Fruit fly (Drosophila melanogaster): ENCODE measurements around the gene CG11608.

CG11608 gene

dm6 chr3R:12676160-12676559, 37.9 kb downstream of the CG11608 start, which contains the start of gene CG43630:
CG43630 (minus strand) TSS chr3R:12676260.
- no peak for TF ChIP-seq usp (GFP tag; optimal IDR thresholded peaks at IDR 0.05)
- no peak for TF ChIP-seq jim (GFP tag; optimal IDR thresholded peaks at IDR 0.05)
- TF ChIP-seq Jra (GFP tag; optimal IDR thresholded peaks at IDR 0.05): no peak
- no peak for TF ChIP-seq Sp1 (GFP tag; optimal IDR thresholded peaks at IDR 0.05)
- TF ChIP-seq CG9705 (GFP tag; optimal IDR thresholded peaks at IDR 0.05): no peak
- no peak for TF ChIP-seq HLH106 (tag; optimal IDR thresholded peaks at IDR 0.05)
- TF ChIP-seq tai (GFP tag; optimal IDR thresholded peaks at IDR 0.05): no peak
- no peak for TF ChIP-seq OdsH (GFP tag; optimal IDR thresholded peaks at IDR 0.05)
- no peak for TF ChIP-seq psq (GFP tag; optimal IDR thresholded peaks at IDR 0.05)
- TF ChIP-seq rgr (GFP tag; optimal IDR thresholded peaks at IDR 0.05): no peak
- no peak for TF ChIP-seq ey (GFP tag; optimal IDR thresholded peaks at IDR 0.05)
- TF ChIP-seq Vsx2 (GFP tag; optimal IDR thresholded peaks at IDR 0.05; ENCODE audit: partially characterized antibody): no peak
- no peak for TF ChIP-seq CG32264 (GFP tag; optimal IDR thresholded peaks at IDR 0.05)
- no peak for TF ChIP-seq fru (GFP tag; optimal IDR thresholded peaks at IDR 0.05)
- TF ChIP-seq Hr78 (GFP tag; optimal IDR thresholded peaks at IDR 0.05): no peak
- TF ChIP-seq h (GFP tag; optimal IDR thresholded peaks at IDR 0.05): no peak
- TF ChIP-seq Hr83 (GFP tag; optimal IDR thresholded peaks at IDR 0.05; ENCODE audit: poor library complexity, severe bottlenecking): no peak

dm6 chr3R:12678850-12679249, 40.6 kb downstream of the CG11608 start, which contains the start of gene mbo:
mbo (minus strand) TSS chr3R:12679052.
- TF ChIP-seq GATAd (GFP tag; optimal IDR thresholded peaks at IDR 0.05) (no peak), CG9705 (GFP tag; optimal IDR thresholded peaks at IDR 0.05) (no peak), ey (GFP tag; optimal IDR thresholded peaks at IDR 0.05) (no peak), brk (GFP tag; optimal IDR thresholded peaks at IDR 0.05) (no peak), psq (GFP tag; optimal IDR thresholded peaks at IDR 0.05) (no peak), pan (optimal IDR thresholded peaks at IDR 0.05) (no peak), dl (GFP tag; optimal IDR thresholded peaks at IDR 0.05; ENCODE audit: insufficient read depth in 1 of 2, partially characterized antibody in 2 of 2) (no peak), h (GFP tag; optimal IDR thresholded peaks at IDR 0.05) (no peak), dmrt93B (GFP tag; optimal IDR thresholded peaks at IDR 0.05) (no peak), Hnf4 (GFP tag; optimal IDR thresholded peaks at IDR 0.05) (no peak), foxo (GFP tag; optimal IDR thresholded peaks at IDR 0.05) (no peak), Jra (GFP tag; optimal IDR thresholded peaks at IDR 0.05) (no peak)

- TF ChIP-seq Hr83 (GFP tag; optimal IDR thresholded peaks at IDR 0.05; ENCODE audit: poor library complexity, severe bottlenecking) (no peak), dmrt93B (GFP tag; optimal IDR thresholded peaks at IDR 0.05) (no peak), N (GFP tag; optimal IDR thresholded peaks at IDR 0.05) (no peak), Dfd (GFP tag; optimal IDR thresholded peaks at IDR 0.05) (no peak), tai (GFP tag; optimal IDR thresholded peaks at IDR 0.05) (no peak), dl (GFP tag; optimal IDR thresholded peaks at IDR 0.05; ENCODE audit: insufficient read depth in 1 of 2, partially characterized antibody in 2 of 2) (no peak), OdsH (GFP tag; optimal IDR thresholded peaks at IDR 0.05) (no peak), dsf (GFP tag; optimal IDR thresholded peaks at IDR 0.05; ENCODE audit: borderline replicate concordance) (no peak), CrebA (GFP tag; optimal IDR thresholded peaks at IDR 0.05; ENCODE audit: borderline replicate concordance) (no peak), Hr78 (GFP tag; optimal IDR thresholded peaks at IDR 0.05) (no peak), psq (GFP tag; optimal IDR thresholded peaks at IDR 0.05) (no peak)
These were observed 43.0 kb downstream of the CG11608 start, which contains the start of gene Cyp313a4 for dm6 chr3R:12681275-12681674. Cyp313a4 (minus strand) TSS chr3R:12681375.

- no peak for TF ChIP-seq jim (GFP tag; optimal IDR thresholded peaks at IDR 0.05)
- no peak for TF ChIP-seq Vsx2 (GFP tag; optimal IDR thresholded peaks at IDR 0.05; ENCODE audit: partially characterized antibody)
- no peak for TF ChIP-seq Abd-B (GFP tag; optimal IDR thresholded peaks at IDR 0.05)
- TF ChIP-seq sage (GFP tag; optimal IDR thresholded peaks at IDR 0.05): no peak
- no peak for TF ChIP-seq CG9705 (GFP tag; optimal IDR thresholded peaks at IDR 0.05)
- TF ChIP-seq pan (optimal IDR thresholded peaks at IDR 0.05): no peak
- TF ChIP-seq brk (GFP tag; optimal IDR thresholded peaks at IDR 0.05): no peak
- no peak for TF ChIP-seq rgr (GFP tag; optimal IDR thresholded peaks at IDR 0.05)
- TF ChIP-seq CG32264 (GFP tag; optimal IDR thresholded peaks at IDR 0.05): no peak
- no peak for TF ChIP-seq psq (GFP tag; optimal IDR thresholded peaks at IDR 0.05)
- no peak for TF ChIP-seq Hr78 (GFP tag; optimal IDR thresholded peaks at IDR 0.05)
- TF ChIP-seq tai (GFP tag; optimal IDR thresholded peaks at IDR 0.05): no peak
- TF ChIP-seq usp (GFP tag; optimal IDR thresholded peaks at IDR 0.05): no peak
- TF ChIP-seq GATAd (GFP tag; optimal IDR thresholded peaks at IDR 0.05): no peak
- no peak for TF ChIP-seq CrebA (GFP tag; optimal IDR thresholded peaks at IDR 0.05; ENCODE audit: borderline replicate concordance)
- TF ChIP-seq sv (GFP tag; optimal IDR thresholded peaks at IDR 0.05): no peak
- TF ChIP-seq foxo (GFP tag; optimal IDR thresholded peaks at IDR 0.05): no peak
- no peak for TF ChIP-seq N (GFP tag; optimal IDR thresholded peaks at IDR 0.05)
- TF ChIP-seq Dfd (GFP tag; optimal IDR thresholded peaks at IDR 0.05): no peak
These were observed 47.0 kb downstream of the CG11608 start for dm6 chr3R:12685290-12685689.

Measured in whole organism, wandering third instar larva.